Worm (Caenorhabditis elegans): ENCODE results near the gene pct-1.

DNA sequence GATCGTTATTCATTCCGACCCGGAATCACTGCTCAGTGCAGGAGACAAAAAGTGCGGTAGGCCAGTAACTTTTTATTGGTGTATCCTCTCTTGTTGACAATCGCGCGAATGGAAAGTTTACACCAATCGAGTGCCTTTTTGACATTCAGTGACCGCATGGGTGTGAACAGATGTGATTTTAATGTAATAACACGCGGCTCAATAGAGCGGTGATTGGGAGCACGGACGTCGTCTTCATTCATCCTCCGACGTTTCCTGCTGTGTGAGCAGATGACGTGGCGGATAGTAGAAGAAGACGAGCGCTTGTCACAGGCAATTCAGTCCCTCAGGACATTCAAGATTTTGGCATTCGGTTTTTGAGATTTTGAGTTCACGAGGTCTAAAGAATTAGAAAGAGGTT lies 6.3 kb downstream of the pct-1 start:
- TF ChIP-seq unc-130 (GFP tag; optimal IDR thresholded peaks at IDR 0.05) (no peak), pqm-1 (tag; optimal IDR thresholded peaks at IDR 0.05) (no peak), nhr-77 (tag; optimal IDR thresholded peaks at IDR 0.05) (no peak)

All from whole organism, L4 larva.